Worm (Caenorhabditis elegans) whole organism, L3 larva: ENCODE data around the gene mkk-4.

ENCODE experiments used
- R02D3.7 ChIP-seq: fragments of 150-350 bp; optimal IDR thresholded peaks from 2 replicates; lab custom pipeline; 2014; ENCODE audit warnings: missing biosample characterization, missing genetic modification characterization
- ZK546.5 ChIP-seq: sonication (generic microtip); optimal IDR thresholded peaks from 2 replicates; lab custom pipeline; 2017; ENCODE audit warnings: missing biosample characterization, missing genetic modification characterization
- aly-2 ChIP-seq: fragments of 150-350 bp; optimal IDR thresholded peaks from 2 replicates; lab custom pipeline; 2014; ENCODE audit warnings: missing biosample characterization, missing genetic modification characterization
- ama-1 ChIP-seq: fragments of 150-350 bp; optimal IDR thresholded peaks from 2 replicates; lab custom pipeline; 2018
- ceh-16 ChIP-seq: sonication (generic microtip); optimal IDR thresholded peaks from 2 replicates; lab custom pipeline; 2017; ENCODE audit warnings: missing biosample characterization, missing genetic modification characterization
- ceh-28 ChIP-seq: fragments of 150-350 bp; optimal IDR thresholded peaks from 2 replicates; lab custom pipeline; 2014; ENCODE audit warnings: missing biosample characterization, missing genetic modification reagents, missing genetic modification characterization
- ceh-82 ChIP-seq: fragments of 150-350 bp; optimal IDR thresholded peaks from 2 replicates; lab custom pipeline; 2014; ENCODE audit warnings: missing biosample characterization, missing genetic modification characterization
- ceh-9 ChIP-seq: sonication (generic microtip); optimal IDR thresholded peaks from 2 replicates; lab custom pipeline; 2018; ENCODE audit warnings: missing biosample characterization, missing genetic modification characterization
- daf-12 ChIP-seq: fragments of 150-350 bp; optimal IDR thresholded peaks from 2 replicates; lab custom pipeline; 2014; ENCODE audit warnings: missing biosample characterization, missing genetic modification reagents, missing genetic modification characterization
- egl-5 ChIP-seq: fragments of 150-350 bp; optimal IDR thresholded peaks from 2 replicates; lab custom pipeline; 2017; ENCODE audit warnings: missing biosample characterization, missing genetic modification reagents, missing genetic modification characterization, inconsistent platforms
- elt-2 ChIP-seq: sonication (generic microtip); optimal IDR thresholded peaks from 2 replicates; lab custom pipeline; 2016; ENCODE audit warnings: missing genetic modification reagents, mild to moderate bottlenecking, missing genetic modification characterization, missing compliant biosample characterization
- elt-3 ChIP-seq, 3 experiments: fragments of 150-350 bp in 1 of 3; sonication (generic microtip) in 2 of 3; optimal IDR thresholded peaks; 2 replicates in 2 of 3; 4 replicates in 1 of 3; lab custom pipeline; 2014 to 2017; ENCODE audit warnings: missing biosample characterization in 3 of 3, missing genetic modification characterization in 3 of 3
- fkh-10 ChIP-seq: sonication (generic microtip); optimal IDR thresholded peaks from 2 replicates; lab custom pipeline; 2017; ENCODE audit warnings: missing biosample characterization, missing genetic modification reagents, missing genetic modification characterization
- fkh-2 ChIP-seq: fragments of 150-350 bp; optimal IDR thresholded peaks from 2 replicates; lab custom pipeline; 2014; ENCODE audit warnings: missing biosample characterization, missing genetic modification reagents, missing genetic modification characterization
- fos-1 ChIP-seq: fragments of 150-350 bp; optimal IDR thresholded peaks from 2 replicates; lab custom pipeline; 2014; ENCODE audit warnings: missing biosample characterization, missing genetic modification characterization
- hmg-11 ChIP-seq: sonication (generic microtip); optimal IDR thresholded peaks from 2 replicates; lab custom pipeline; 2016; ENCODE audit warnings: missing genetic modification characterization, missing compliant biosample characterization
- jun-1 ChIP-seq: fragments of 150-350 bp; optimal IDR thresholded peaks from 2 replicates; lab custom pipeline; 2014; ENCODE audit warnings: missing biosample characterization, missing genetic modification reagents, missing genetic modification characterization
- lin-15B ChIP-seq: fragments of 150-350 bp; optimal IDR thresholded peaks from 2 replicates; lab custom pipeline; 2014; ENCODE audit warnings: missing biosample characterization, missing genetic modification characterization
- lin-39 ChIP-seq: fragments of 150-350 bp; optimal IDR thresholded peaks from 2 replicates; lab custom pipeline; 2018; ENCODE audit warnings: missing biosample characterization, missing genetic modification reagents, missing genetic modification characterization
- lsy-12 ChIP-seq: sonication (generic microtip); optimal IDR thresholded peaks from 2 replicates; lab custom pipeline; 2016; ENCODE audit warnings: mild to moderate bottlenecking, missing genetic modification characterization, missing compliant biosample characterization
- mdl-1 ChIP-seq: fragments of 150-350 bp; optimal IDR thresholded peaks from 2 replicates; lab custom pipeline; 2014; ENCODE audit warnings: missing biosample characterization, missing genetic modification characterization
- nfya-1 ChIP-seq: sonication (generic microtip); optimal IDR thresholded peaks from 2 replicates; lab custom pipeline; 2017; ENCODE audit warnings: missing genetic modification characterization, mild to moderate bottlenecking, missing compliant biosample characterization, antibody characterized with exemption, moderate library complexity; ENCODE audit not compliant: insufficient read depth
- nhr-11 ChIP-seq: fragments of 150-350 bp; optimal IDR thresholded peaks from 2 replicates; lab custom pipeline; 2014; ENCODE audit warnings: missing biosample characterization, missing genetic modification characterization
- nhr-23 ChIP-seq: fragments of 150-350 bp; optimal IDR thresholded peaks from 2 replicates; lab custom pipeline; 2014; ENCODE audit warnings: missing biosample characterization, missing genetic modification reagents, missing genetic modification characterization
- nhr-237 ChIP-seq: fragments of 150-350 bp; optimal IDR thresholded peaks from 2 replicates; lab custom pipeline; 2014; ENCODE audit warnings: missing biosample characterization, missing genetic modification characterization
- nhr-25 ChIP-seq: sonication (generic microtip); optimal IDR thresholded peaks from 2 replicates; lab custom pipeline; 2017; ENCODE audit warnings: missing biosample characterization, missing genetic modification characterization
- nhr-43 ChIP-seq: sonication (generic microtip); optimal IDR thresholded peaks from 2 replicates; lab custom pipeline; 2016; ENCODE audit warnings: mild to moderate bottlenecking, missing genetic modification characterization, missing compliant biosample characterization; ENCODE audit not compliant: poor library complexity, severe bottlenecking
- nhr-67 ChIP-seq: fragments of 150-350 bp; optimal IDR thresholded peaks from 2 replicates; lab custom pipeline; 2014; ENCODE audit warnings: missing biosample characterization, missing genetic modification characterization
- nhr-76 ChIP-seq: fragments of 150-350 bp; sonication (generic microtip); optimal IDR thresholded peaks from 5 replicates; lab custom pipeline; 2014; ENCODE audit warnings: missing biosample characterization, missing genetic modification characterization
- nhr-77 ChIP-seq: fragments of 150-350 bp; optimal IDR thresholded peaks from 2 replicates; lab custom pipeline; 2014; ENCODE audit warnings: missing biosample characterization, missing genetic modification characterization
- pha-4 ChIP-seq: fragments of 150-350 bp; optimal IDR thresholded peaks from 2 replicates; lab custom pipeline; 2014; ENCODE audit warnings: missing biosample characterization, missing genetic modification reagents, missing genetic modification characterization
- pqm-1 ChIP-seq: fragments of 150-350 bp; optimal IDR thresholded peaks from 2 replicates; lab custom pipeline; 2017; ENCODE audit warnings: missing biosample characterization, missing genetic modification characterization, inconsistent platforms
- skn-1 ChIP-seq: fragments of 150-350 bp; optimal IDR thresholded peaks from 2 replicates; lab custom pipeline; 2014; ENCODE audit warnings: missing biosample characterization, missing genetic modification characterization
- snpc-4 ChIP-seq: fragments of 150-350 bp; optimal IDR thresholded peaks from 2 replicates; lab custom pipeline; 2014; ENCODE audit warnings: missing biosample characterization, missing genetic modification characterization
- tbx-2 ChIP-seq: sonication (generic microtip); optimal IDR thresholded peaks from 2 replicates; lab custom pipeline; 2016; ENCODE audit warnings: mild to moderate bottlenecking, missing genetic modification characterization, missing compliant biosample characterization
- unc-39 ChIP-seq: sonication (generic microtip); optimal IDR thresholded peaks from 4 replicates; lab custom pipeline; 2017; ENCODE audit warnings: missing biosample characterization, missing genetic modification characterization
- unc-62 ChIP-seq: fragments of 150-350 bp; sonication (generic microtip); optimal IDR thresholded peaks from 4 replicates; lab custom pipeline; 2014; ENCODE audit warnings: missing biosample characterization, missing genetic modification reagents, missing genetic modification characterization
- zag-1 ChIP-seq: fragments of 150-350 bp; optimal IDR thresholded peaks from 2 replicates; lab custom pipeline; 2014; ENCODE audit warnings: missing biosample characterization, missing genetic modification characterization
- ztf-11 ChIP-seq: fragments of 150-350 bp; optimal IDR thresholded peaks from 2 replicates; lab custom pipeline; 2014; ENCODE audit warnings: missing biosample characterization, missing genetic modification characterization
- ztf-4 ChIP-seq: fragments of 150-350 bp; optimal IDR thresholded peaks from 2 replicates; lab custom pipeline; 2014; ENCODE audit warnings: missing biosample characterization, missing genetic modification characterization

Gene mkk-4

DNA sequence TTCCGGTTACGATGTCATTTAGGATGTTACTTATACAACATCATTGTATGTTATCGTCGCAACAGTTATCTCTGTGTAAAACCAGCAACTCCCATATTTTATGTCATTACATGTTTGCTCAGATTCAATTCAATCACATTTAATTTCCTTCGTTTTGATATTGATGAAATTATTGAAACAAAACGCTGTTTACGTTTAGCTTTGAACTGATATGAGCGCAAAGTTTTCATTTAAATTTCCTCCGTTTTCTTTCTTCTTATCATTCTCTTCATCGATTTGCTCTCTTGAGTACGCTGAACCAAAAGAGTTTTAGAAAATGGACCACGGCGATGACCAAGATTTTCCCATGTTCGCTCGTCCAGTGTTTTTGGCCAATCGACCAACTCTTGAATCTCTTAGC lies 3.2 kb downstream of the mkk-4 start, which contains the start of gene sek-6:
TSS of gene sek-6 (plus strand) at position 315 of the 400 bp plus-strand sequence.
- TF ChIP-seq elt-2 = peak; percentile 44
- TF ChIP-seq fos-1 (tag; lab: Kevin White, UChicago) = no peak
- TF ChIP-seq, all 47 proteins: peak for 1

DNA sequence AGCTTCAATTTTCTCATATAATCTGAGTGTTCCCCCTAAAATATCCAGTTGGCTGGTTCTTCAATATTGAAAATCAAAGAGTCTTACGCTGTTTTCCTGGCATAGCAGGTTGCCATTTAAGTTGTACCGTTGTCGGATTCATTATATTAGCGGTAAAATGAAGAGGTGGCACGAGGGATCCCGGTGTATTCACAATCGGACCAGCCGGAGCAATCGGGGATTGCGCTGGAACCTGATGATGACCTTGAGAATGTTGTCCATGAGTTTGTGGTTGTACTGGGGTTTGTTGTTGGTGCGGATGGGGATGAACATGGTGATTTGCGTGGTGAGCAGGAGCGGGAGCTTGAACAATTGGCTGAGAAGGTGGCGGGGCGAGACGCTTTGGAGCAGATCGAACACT lies 16.8 kb downstream of the mkk-4 start:
- TF ChIP-seq aly-2 (tag; lab: Kevin White, UChicago) (no peak), jun-1 (tag; lab: Kevin White, UChicago) (no peak), elt-2 (no peak), ZK546.5 (tag; lab: Kevin White, UChicago) (no peak), fkh-2 (tag; lab: Kevin White, UChicago) (no peak), ceh-9 (no peak), ceh-28 (tag; lab: Kevin White, UChicago) (no peak), mdl-1 (tag; lab: Kevin White, UChicago) (no peak), nhr-67 (tag; lab: Kevin White, UChicago) (no peak), unc-62 (GFP tag; lab: Kevin White, UChicago) (no peak), nhr-11 (tag; lab: Kevin White, UChicago) (no peak)

DNA sequence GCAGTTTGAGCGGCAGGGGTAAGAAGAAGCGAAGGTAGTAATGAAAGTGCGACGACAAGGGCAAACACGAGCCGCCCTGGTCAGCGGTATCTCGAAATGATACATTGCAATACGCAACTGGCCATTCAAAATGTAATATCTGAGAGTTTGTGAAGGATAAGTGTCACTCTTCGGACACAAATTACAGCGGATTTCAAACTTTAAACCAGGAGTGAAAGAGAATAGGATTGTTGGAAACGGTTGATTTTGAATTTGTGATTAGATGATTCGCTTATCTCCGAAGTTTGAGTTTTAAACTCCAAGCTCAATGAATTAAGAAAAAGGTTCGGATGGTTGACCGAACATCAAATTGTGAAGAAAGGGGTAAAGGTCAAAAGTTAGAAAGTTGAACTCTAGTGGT lies 19.7 kb downstream of the mkk-4 start, which contains the start of gene ZC374.2:
TSS of gene ZC374.2 (minus strand) at position 101 of the 400 bp plus-strand sequence.
- TF ChIP-seq ztf-4 = no peak
- TF ChIP-seq skn-1 = no peak
- no peak for TF ChIP-seq nhr-23 (tag; lab: Kevin White, UChicago)
- no peak for TF ChIP-seq ztf-11 (tag; lab: Kevin White, UChicago)
- no peak for TF ChIP-seq nhr-25 (tag; lab: Kevin White, UChicago)
- TF ChIP-seq ceh-16 (tag; lab: Kevin White, UChicago) = no peak
- TF ChIP-seq lin-15B (tag; lab: Kevin White, UChicago) = no peak
- no peak for TF ChIP-seq nfya-1 (tag; lab: Kevin White, UChicago)

DNA sequence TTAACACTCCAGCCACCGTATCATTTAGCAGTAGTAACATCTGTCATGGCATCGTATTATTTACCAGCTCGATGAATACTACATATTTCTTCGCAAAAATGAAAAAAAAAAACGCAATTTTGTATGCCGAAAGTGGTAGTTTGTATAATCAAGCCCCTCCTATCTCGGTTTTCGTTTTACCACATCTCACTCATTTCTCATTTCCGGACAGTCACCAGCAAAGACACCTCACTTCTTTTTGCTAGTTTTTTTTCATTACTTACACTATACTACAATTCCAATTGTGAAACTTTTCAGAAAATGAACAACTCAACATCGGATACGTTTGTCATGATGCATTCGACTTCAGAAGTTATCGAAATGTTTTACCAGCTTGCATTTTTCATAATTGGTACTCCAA lies 21.5 kb downstream of the mkk-4 start, which contains the start of gene gnrr-3:
TSS of gene gnrr-3 (plus strand) at position 301 of the 400 bp plus-strand sequence.
- TF ChIP-seq aly-2 (tag; lab: Kevin White, UChicago) = no peak
- no peak for TF ChIP-seq snpc-4 (tag; lab: Kevin White, UChicago)
- TF ChIP-seq unc-62 (GFP tag; lab: Kevin White, UChicago) = no peak
- TF ChIP-seq ztf-11 (tag; lab: Kevin White, UChicago) = no peak
- no peak for TF ChIP-seq nfya-1 (tag; lab: Kevin White, UChicago)
- TF ChIP-seq ZK546.5 (tag; lab: Kevin White, UChicago) = no peak
- TF ChIP-seq lin-39 (tag; lab: Kevin White, UChicago) = no peak
- TF ChIP-seq nhr-25 (tag; lab: Kevin White, UChicago) = no peak
- TF ChIP-seq egl-5 (tag; lab: Kevin White, UChicago) = no peak
- no peak for TF ChIP-seq R02D3.7 (tag; lab: Kevin White, UChicago)
- no peak for TF ChIP-seq unc-39
- TF ChIP-seq ceh-9 = no peak
- no peak for TF ChIP-seq fkh-10 (GFP tag; lab: Kevin White, UChicago)
- no peak for TF ChIP-seq zag-1 (tag; lab: Kevin White, UChicago)
- no peak for TF ChIP-seq ama-1
- no peak for TF ChIP-seq nhr-11 (tag; lab: Kevin White, UChicago)
- TF ChIP-seq pha-4 (tag; lab: Kevin White, UChicago) = no peak

DNA sequence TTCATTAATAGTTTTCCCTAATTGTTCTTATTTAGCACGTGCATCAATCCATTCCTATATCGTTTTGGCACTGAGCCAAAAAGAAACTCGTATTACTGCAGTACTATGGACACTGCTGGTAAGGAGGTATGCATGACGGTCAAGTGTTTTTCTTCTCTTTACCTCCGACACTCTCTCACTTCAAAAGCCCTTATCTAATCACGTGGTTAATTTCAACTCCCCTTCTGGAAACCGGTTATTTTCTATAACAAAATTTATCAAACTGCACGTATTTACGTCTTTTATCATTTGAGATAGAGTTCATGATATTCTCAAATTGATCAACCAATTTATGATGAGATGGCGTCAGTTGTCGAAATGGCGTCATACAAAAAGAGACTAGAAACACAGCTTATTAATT lies 24.0 kb downstream of the mkk-4 start:
- TF ChIP-seq nhr-67 (tag; lab: Kevin White, UChicago) (no peak), fkh-2 (tag; lab: Kevin White, UChicago) (no peak), nhr-23 (tag; lab: Kevin White, UChicago) (peak; percentile 56), nhr-76 (tag; lab: Kevin White, UChicago) (no peak), nhr-77 (tag; lab: Kevin White, UChicago) (no peak), skn-1 (peak; percentile 25), snpc-4 (tag; lab: Kevin White, UChicago) (no peak), jun-1 (tag; lab: Kevin White, UChicago) (peak; percentile 77), ztf-4 (no peak), ztf-11 (tag; lab: Kevin White, UChicago) (no peak), aly-2 (tag; lab: Kevin White, UChicago) (no peak), nhr-43 (peak; percentile 61), ZK546.5 (tag; lab: Kevin White, UChicago) (no peak), elt-2 (peak; percentile 93), hmg-11 (no peak), mdl-1 (tag; lab: Kevin White, UChicago) (peak; percentile 38), ceh-28 (tag; lab: Kevin White, UChicago) (no peak), lsy-12 (tag; lab: Kevin White, UChicago) (peak; percentile 15), pqm-1 (tag; lab: Kevin White, UChicago) (peak; percentile 90), fkh-10 (GFP tag; lab: Kevin White, UChicago) (no peak), nhr-237 (no peak), zag-1 (tag; lab: Kevin White, UChicago) (no peak), nfya-1 (tag; lab: Kevin White, UChicago) (peak; percentile 4), unc-62 (GFP tag; lab: Kevin White, UChicago) (no peak), elt-3 (tag; optimal IDR thresholded peaks at IDR 0.05; lab: Kevin White, UChicago) (peak in 1 of 3 experiments; percentile 81), pha-4 (tag; lab: Kevin White, UChicago) (peak; percentile 64), lin-15B (tag; lab: Kevin White, UChicago) (no peak), tbx-2 (no peak), ceh-82 (tag; lab: Kevin White, UChicago) (no peak), daf-12 (tag; lab: Kevin White, UChicago) (no peak), egl-5 (tag; lab: Kevin White, UChicago) (no peak), nhr-25 (tag; lab: Kevin White, UChicago) (peak; percentile 36), nhr-11 (tag; lab: Kevin White, UChicago) (no peak), ceh-9 (no peak)
